Fruit fly (Drosophila melanogaster) Kc167 (cell line): ENCODE measurements around the gene mRpL46.

ENCODE experiments used
- Myc ChIP-seq: fragments of >200 bp; optimal IDR thresholded peaks from 2 replicates; lab custom pipeline; 2017; ENCODE audit warnings: missing external identifiers
- Sin3A ChIP-seq: fragments of >200 bp; optimal IDR thresholded peaks from 2 replicates; lab custom pipeline; 2018; ENCODE audit warnings: missing external identifiers
- psq ChIP-seq: fragments of >200 bp; optimal IDR thresholded peaks from 2 replicates; lab custom pipeline; 2017; ENCODE audit warnings: missing external identifiers

dm6 chr3L:1745432-1745831 is 31.8 kb upstream of the mRpL46 start:
- TF ChIP-seq psq = no peak
- no peak for TF ChIP-seq Sin3A
- TF ChIP-seq Myc = no peak
